Worm (Caenorhabditis elegans) whole organism, mixed stage, embryonic: ENCODE measurements around the gene F47H4.2.

Experiments
- ceh-39 ChIP-seq: fragments of 150-350 bp; optimal IDR thresholded peaks from 2 replicates; lab custom pipeline; 2014; ENCODE audit warnings: missing biosample characterization, missing genetic modification characterization
- ceh-43 ChIP-seq: fragments of 200-800 bp; sonication (Bioruptor generic); optimal IDR thresholded peaks from 2 replicates; lab custom pipeline; 2018; ENCODE audit warnings: mild to moderate bottlenecking, missing genetic modification characterization, moderate library complexity, missing compliant biosample characterization
- flh-1 ChIP-seq: fragments of 200-800 bp; sonication (Bioruptor generic); optimal IDR thresholded peaks from 2 replicates; lab custom pipeline; 2018; ENCODE audit warnings: mild to moderate bottlenecking, missing genetic modification characterization, moderate library complexity, missing compliant biosample characterization
- mab-5 ChIP-seq: fragments of 150-350 bp; optimal IDR thresholded peaks from 2 replicates; lab custom pipeline; 2014; ENCODE audit warnings: missing biosample characterization, missing genetic modification characterization
- mep-1 ChIP-seq: fragments of 150-350 bp; optimal IDR thresholded peaks from 2 replicates; lab custom pipeline; 2017; ENCODE audit warnings: missing biosample characterization, missing genetic modification reagents, missing genetic modification characterization, inconsistent platforms
- nhr-28 ChIP-seq: fragments of 150-350 bp; optimal IDR thresholded peaks from 2 replicates; lab custom pipeline; 2014; ENCODE audit warnings: missing biosample characterization, missing genetic modification characterization

ce11 chrV:17317786-17318185 lies 35.3 kb upstream of the F47H4.2 start, which contains the start of gene srz-58:
- TF ChIP-seq mab-5, result no peak
- no peak for TF ChIP-seq mep-1 (tag; lab: Kevin White, UChicago)
- no peak for TF ChIP-seq nhr-28 (tag; lab: Kevin White, UChicago)
- no peak for TF ChIP-seq flh-1
- no peak for TF ChIP-seq ceh-39 (tag; lab: Kevin White, UChicago)
- TF ChIP-seq ceh-43 (GFP tag; lab: Kevin White, UChicago), result no peak
